Worm (Caenorhabditis elegans): ENCODE data around the gene ZK185.1.

- TF ChIP-seq hnd-1 (tag; optimal IDR thresholded peaks at IDR 0.05) (no peak), ama-1 (optimal IDR thresholded peaks at IDR 0.05) (no peak), aly-1 (tag; optimal IDR thresholded peaks at IDR 0.05) (no peak), sea-1 (GFP tag; conservative IDR thresholded peaks at IDR 0.05) (no peak)
Observed at ce11 chrIV:4587532-4587931, 39.2 kb downstream of the ZK185.1 start.
